Fruit fly (Drosophila melanogaster) whole organism, embryonic: Measurements from ENCODE around the gene CG5390.

Experiments used
- Blimp-1 ChIP-seq: fragments of 200-800 bp; sonication (Bioruptor generic); optimal IDR thresholded peaks from 3 replicates; lab custom pipeline; 2018; ENCODE audit warnings: missing biosample characterization, missing genetic modification characterization, mild to moderate bottlenecking, moderate library complexity, missing genetic modification reagents
- CG1024 ChIP-seq: fragments of 200-800 bp; sonication (Bioruptor generic); IDR thresholded peaks from 2 replicates; pipeline ENCODE4 v1.3.6; 2022; ENCODE audit warnings: missing biosample characterization, missing genetic modification characterization
- CG10321 ChIP-seq: fragments of 200-800 bp; sonication (Bioruptor generic); IDR thresholded peaks from 2 replicates; pipeline ENCODE4 v1.3.6; 2022; ENCODE audit warnings: missing biosample characterization, missing genetic modification characterization
- CG11504 ChIP-seq: fragments of 200-800 bp; sonication (Bioruptor generic); optimal IDR thresholded peaks from 3 replicates; lab custom pipeline; 2019; ENCODE audit warnings: missing biosample characterization, mild to moderate bottlenecking, missing genetic modification characterization, moderate library complexity
- CG11723 ChIP-seq: fragments of 200-800 bp; sonication (Bioruptor generic); optimal IDR thresholded peaks from 2 replicates; lab custom pipeline; 2017; ENCODE audit warnings: missing biosample characterization, mild to moderate bottlenecking, missing genetic modification characterization
- CG15601 ChIP-seq: fragments of 200-800 bp; sonication (Bioruptor generic); optimal IDR thresholded peaks from 3 replicates; lab custom pipeline; 2019; ENCODE audit warnings: missing biosample characterization, mild to moderate bottlenecking, missing genetic modification characterization, moderate library complexity
- CG15696 ChIP-seq: fragments of 200-800 bp; sonication (Bioruptor generic); optimal IDR thresholded peaks from 2 replicates; lab custom pipeline; 2019; ENCODE audit warnings: missing biosample characterization, mild to moderate bottlenecking, missing genetic modification characterization, moderate library complexity
- CG17361 ChIP-seq: fragments of 200-800 bp; sonication (Bioruptor generic); IDR thresholded peaks from 3 replicates; pipeline ENCODE4 v1.3.6; 2022; ENCODE audit warnings: missing biosample characterization, missing genetic modification characterization
- CG17568 ChIP-seq: fragments of 200-800 bp; sonication (Bioruptor generic); optimal IDR thresholded peaks from 2 replicates; lab custom pipeline; 2018; ENCODE audit warnings: missing biosample characterization, mild to moderate bottlenecking, missing genetic modification characterization, moderate library complexity
- CG18476 ChIP-seq: fragments of 200-800 bp; sonication (Bioruptor generic); optimal IDR thresholded peaks from 2 replicates; lab custom pipeline; 2016; ENCODE audit warnings: missing biosample characterization, mild to moderate bottlenecking, missing genetic modification characterization
- CG3163 ChIP-seq: fragments of 200-800 bp; sonication (Bioruptor generic); optimal IDR thresholded peaks from 3 replicates; lab custom pipeline; 2016; ENCODE audit warnings: missing biosample characterization, missing genetic modification characterization
- CG33557 ChIP-seq: fragments of 200-800 bp; sonication (Bioruptor generic); optimal IDR thresholded peaks from 2 replicates; lab custom pipeline; 2019; ENCODE audit warnings: missing biosample characterization, mild to moderate bottlenecking, missing genetic modification characterization, moderate library complexity
- CG3407 ChIP-seq: fragments of 200-800 bp; sonication (Bioruptor generic); optimal IDR thresholded peaks from 2 replicates; lab custom pipeline; 2018; ENCODE audit warnings: missing biosample characterization, mild to moderate bottlenecking, missing genetic modification characterization
- CG3838 ChIP-seq: fragments of 200-800 bp; sonication (Bioruptor generic); optimal IDR thresholded peaks from 3 replicates; lab custom pipeline; 2016; ENCODE audit warnings: missing biosample characterization, missing genetic modification characterization
- CG43689 ChIP-seq: fragments of 200-800 bp; sonication (Bioruptor generic); IDR thresholded peaks from 2 replicates; pipeline ENCODE4 v1.3.6; 2022; ENCODE audit warnings: missing biosample characterization, missing genetic modification characterization
- CG7745 ChIP-seq: fragments of 200-800 bp; sonication (Bioruptor generic); optimal IDR thresholded peaks from 2 replicates; lab custom pipeline; 2018; ENCODE audit warnings: missing biosample characterization, mild to moderate bottlenecking, missing genetic modification characterization, moderate library complexity
- CG7786 ChIP-seq: fragments of 200-800 bp; sonication (Bioruptor generic); optimal IDR thresholded peaks from 2 replicates; lab custom pipeline; 2016; ENCODE audit warnings: missing biosample characterization, missing genetic modification characterization
- CG8478 ChIP-seq: fragments of >200 bp; optimal IDR thresholded peaks from 2 replicates; lab custom pipeline; 2018
- CG8944 ChIP-seq: fragments of 200-800 bp; sonication (Bioruptor generic); optimal IDR thresholded peaks from 3 replicates; lab custom pipeline; 2016; ENCODE audit warnings: missing biosample characterization, missing genetic modification characterization
- CG9215 ChIP-seq: fragments of 200-800 bp; sonication (Bioruptor generic); IDR thresholded peaks from 2 replicates; pipeline ENCODE4 v1.3.6; 2022; ENCODE audit warnings: missing biosample characterization, missing genetic modification characterization
- CG9727 ChIP-seq: fragments of 200-800 bp; sonication (Bioruptor generic); optimal IDR thresholded peaks from 3 replicates; lab custom pipeline; 2017; ENCODE audit warnings: missing biosample characterization, mild to moderate bottlenecking, missing genetic modification characterization
- CHES-1-like ChIP-seq: fragments of 200-800 bp; sonication (Bioruptor generic); optimal IDR thresholded peaks from 2 replicates; lab custom pipeline; 2016; ENCODE audit warnings: missing biosample characterization, missing genetic modification characterization
- Camta ChIP-seq: fragments of 200-800 bp; sonication (Bioruptor generic); optimal IDR thresholded peaks from 2 replicates; lab custom pipeline; 2016; ENCODE audit warnings: missing biosample characterization, missing genetic modification characterization
- Dip2 ChIP-seq: fragments of 200-800 bp; sonication (Bioruptor generic); IDR thresholded peaks from 2 replicates; pipeline ENCODE4 v1.3.6; 2022; ENCODE audit warnings: missing biosample characterization, missing genetic modification characterization
- Doc2 ChIP-seq: fragments of 200-800 bp; sonication (Bioruptor generic); IDR thresholded peaks from 2 replicates; pipeline ENCODE4 v1.3.6; 2022; ENCODE audit warnings: missing biosample characterization, missing genetic modification characterization
- HLH54F ChIP-seq: fragments of 200-800 bp; sonication (Bioruptor generic); optimal IDR thresholded peaks from 3 replicates; lab custom pipeline; 2016; ENCODE audit warnings: missing biosample characterization, missing genetic modification characterization
- Mad ChIP-seq: fragments of 200-800 bp; sonication (Bioruptor generic); optimal IDR thresholded peaks from 2 replicates; lab custom pipeline; 2016; ENCODE audit warnings: missing biosample characterization, missing genetic modification characterization
- Myb ChIP-seq: fragments of 200-800 bp; sonication (Bioruptor generic); optimal IDR thresholded peaks from 2 replicates; lab custom pipeline; 2016; ENCODE audit warnings: missing biosample characterization, missing genetic modification characterization
- Nf-YC ChIP-seq: fragments of 200-800 bp; optimal IDR thresholded peaks from 3 replicates; lab custom pipeline; 2019; ENCODE audit warnings: missing biosample characterization, mild to moderate bottlenecking, missing genetic modification characterization, moderate library complexity
- Optix ChIP-seq: fragments of 200-800 bp; sonication (Bioruptor generic); IDR thresholded peaks from 3 replicates; pipeline ENCODE4 v1.3.6; 2022; ENCODE audit warnings: missing biosample characterization, missing genetic modification characterization
- Poxn ChIP-seq: fragments of 200-800 bp; sonication (Bioruptor generic); IDR thresholded peaks from 2 replicates; pipeline ENCODE4 v1.3.6; 2022; ENCODE audit warnings: missing biosample characterization, missing genetic modification characterization
- Sin3A ChIP-seq: fragments of >200 bp; optimal IDR thresholded peaks from 2 replicates; lab custom pipeline; 2018
- Six4 ChIP-seq: fragments of 200-800 bp; sonication (Bioruptor generic); optimal IDR thresholded peaks from 2 replicates; lab custom pipeline; 2016; ENCODE audit warnings: missing biosample characterization, missing genetic modification characterization
- Sry-β ChIP-seq: fragments of 200-800 bp; sonication (Bioruptor generic); optimal IDR thresholded peaks from 2 replicates; lab custom pipeline; 2018; ENCODE audit warnings: missing biosample characterization, mild to moderate bottlenecking, missing genetic modification characterization, moderate library complexity
- bowl ChIP-seq: fragments of 200-800 bp; sonication (Bioruptor generic); IDR thresholded peaks from 2 replicates; pipeline ENCODE4 v1.3.6; 2022; ENCODE audit warnings: missing biosample characterization, missing genetic modification characterization
- btn ChIP-seq: fragments of 200-800 bp; sonication (Bioruptor generic); optimal IDR thresholded peaks from 2 replicates; lab custom pipeline; 2016; ENCODE audit warnings: missing biosample characterization, missing genetic modification characterization
- caup ChIP-seq: fragments of 200-800 bp; sonication (Bioruptor generic); optimal IDR thresholded peaks from 3 replicates; lab custom pipeline; 2017; ENCODE audit warnings: missing biosample characterization, mild to moderate bottlenecking, missing genetic modification characterization, moderate library complexity; ENCODE audit not compliant: severe bottlenecking
- chinmo ChIP-seq: fragments of 200-800 bp; sonication (Bioruptor generic); IDR thresholded peaks from 4 replicates; pipeline ENCODE4 v1.3.6; 2022; ENCODE audit warnings: missing biosample characterization, missing genetic modification characterization; ENCODE audit not compliant: partially characterized antibody
- en ChIP-seq: fragments of 200-800 bp; sonication (Bioruptor generic); optimal IDR thresholded peaks from 2 replicates; lab custom pipeline; 2016; ENCODE audit warnings: missing biosample characterization, missing genetic modification characterization
- eyg ChIP-seq: fragments of 200-800 bp; sonication (Bioruptor generic); optimal IDR thresholded peaks from 3 replicates; lab custom pipeline; 2016; ENCODE audit warnings: missing biosample characterization, missing genetic modification characterization
- ftz-f1 ChIP-seq: fragments of 200-800 bp; sonication (Bioruptor generic); optimal IDR thresholded peaks from 2 replicates; lab custom pipeline; 2016; ENCODE audit warnings: missing biosample characterization, missing genetic modification characterization
- gcm2 ChIP-seq: fragments of 200-800 bp; sonication (Bioruptor generic); optimal IDR thresholded peaks from 2 replicates; lab custom pipeline; 2016; ENCODE audit warnings: missing biosample characterization, missing genetic modification characterization
- gfzf ChIP-seq: fragments of 200-800 bp; sonication (Bioruptor generic); optimal IDR thresholded peaks from 2 replicates; lab custom pipeline; 2016; ENCODE audit warnings: missing biosample characterization, mild to moderate bottlenecking, missing genetic modification characterization, moderate library complexity
- kah ChIP-seq: fragments of 200-800 bp; sonication (Bioruptor generic); optimal IDR thresholded peaks from 2 replicates; lab custom pipeline; 2018; ENCODE audit warnings: missing biosample characterization, mild to moderate bottlenecking, missing genetic modification characterization
- otp ChIP-seq: fragments of 200-800 bp; sonication (Bioruptor generic); IDR thresholded peaks from 3 replicates; pipeline ENCODE4, ENCODE4 v1.3.6; 2022; ENCODE audit warnings: missing biosample characterization, missing genetic modification characterization
- ro ChIP-seq: fragments of 200-800 bp; sonication (Bioruptor generic); IDR thresholded peaks from 2 replicates; pipeline ENCODE4 v1.3.6; 2022; ENCODE audit warnings: missing biosample characterization, missing genetic modification characterization
- shn ChIP-seq: fragments of 200-800 bp; sonication (Bioruptor generic); optimal IDR thresholded peaks from 3 replicates; lab custom pipeline; 2016; ENCODE audit warnings: missing biosample characterization, missing genetic modification characterization
- stwl ChIP-seq: fragments of 200-800 bp; sonication (Bioruptor generic); optimal IDR thresholded peaks from 3 replicates; lab custom pipeline; 2018; ENCODE audit warnings: missing biosample characterization, mild to moderate bottlenecking, missing genetic modification characterization, moderate library complexity
- sug ChIP-seq: fragments of 200-800 bp; optimal IDR thresholded peaks from 2 replicates; lab custom pipeline; 2019; ENCODE audit warnings: missing biosample characterization, mild to moderate bottlenecking, missing genetic modification characterization, moderate library complexity
- tap ChIP-seq: fragments of 200-800 bp; optimal IDR thresholded peaks from 3 replicates; lab custom pipeline; 2019; ENCODE audit warnings: missing biosample characterization, mild to moderate bottlenecking, missing genetic modification characterization, moderate library complexity
- tin ChIP-seq: fragments of 200-800 bp; sonication (Bioruptor generic); optimal IDR thresholded peaks from 3 replicates; lab custom pipeline; 2016; ENCODE audit warnings: missing biosample characterization, missing genetic modification characterization
- trh ChIP-seq: fragments of 200-800 bp; sonication (Bioruptor generic); optimal IDR thresholded peaks from 2 replicates; lab custom pipeline; 2016; ENCODE audit warnings: missing biosample characterization, missing genetic modification characterization
- zfh2 ChIP-seq: fragments of 200-800 bp; sonication (Bioruptor generic); optimal IDR thresholded peaks from 2 replicates; lab custom pipeline; 2016; ENCODE audit warnings: missing biosample characterization, missing genetic modification characterization

CG5390 gene

DNA sequence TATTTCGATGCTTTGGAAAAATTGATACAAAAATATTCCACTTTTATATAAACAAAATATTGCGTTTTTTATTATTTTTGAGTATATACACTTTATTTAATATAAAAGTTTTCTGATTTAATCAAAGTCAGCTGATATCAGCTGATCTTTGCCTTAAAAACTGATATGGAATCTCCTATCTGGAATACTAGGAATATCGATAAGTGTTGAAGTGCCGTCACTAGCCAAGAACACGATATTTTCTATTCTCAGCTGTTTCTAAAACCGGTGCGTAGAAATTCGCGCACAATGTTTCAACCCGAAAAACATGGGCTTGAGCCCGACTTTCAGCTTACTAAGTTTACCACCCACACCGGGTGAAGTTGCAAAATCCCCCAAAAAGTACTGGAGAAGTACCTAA, 36.1 kb upstream of the CG5390 start, which contains the start of gene Sps2 (continued):
- TF ChIP-seq btn (GFP tag; lab: Kevin White, UChicago) (no peak), Six4 (GFP tag; lab: Kevin White, UChicago) (no peak), eyg (GFP tag; lab: Kevin White, UChicago) (no peak), tin (GFP tag; lab: Kevin White, UChicago) (no peak), CG11723 (GFP tag; lab: Kevin White, UChicago) (no peak), gfzf (GFP tag; lab: Kevin White, UChicago) (peak; percentile 12), kah (GFP tag; lab: Kevin White, UChicago) (no peak), CHES-1-like (GFP tag; lab: Kevin White, UChicago) (no peak), Myb (no peak), ro (no peak), Sin3A (no peak), CG18476 (GFP tag; lab: Kevin White, UChicago) (no peak), HLH54F (GFP tag; lab: Kevin White, UChicago) (no peak), sug (tag; lab: Kevin White, UChicago) (peak; percentile 35), Sry-β (GFP tag; lab: Kevin White, UChicago) (no peak), en (GFP tag; lab: Kevin White, UChicago) (no peak), ftz-f1 (GFP tag; lab: Kevin White, UChicago) (no peak), Optix (GFP tag; lab: Robert Waterston, UW) (no peak), Dip2 (GFP tag; lab: Robert Waterston, UW) (no peak), stwl (tag; lab: Kevin White, UChicago) (peak; percentile 57), CG3163 (GFP tag; lab: Kevin White, UChicago) (no peak), CG8478 (lab: Kevin White, UChicago) (no peak), Doc2 (GFP tag; lab: Robert Waterston, UW) (no peak), CG9727 (GFP tag; lab: Kevin White, UChicago) (peak; percentile 33), zfh2 (GFP tag; lab: Kevin White, UChicago) (no peak), CG43689 (GFP tag; lab: Robert Waterston, UW) (no peak), CG11504 (tag; lab: Kevin White, UChicago) (no peak), tap (no peak), CG17568 (GFP tag; lab: Kevin White, UChicago) (no peak), bowl (GFP tag; lab: Robert Waterston, UW) (no peak), CG7745 (tag; lab: Kevin White, UChicago) (no peak), CG10321 (GFP tag; lab: Robert Waterston, UW) (no peak), CG7786 (GFP tag; lab: Kevin White, UChicago) (no peak), Poxn (no peak), Nf-YC (tag; lab: Kevin White, UChicago) (peak; percentile 25), CG9215 (GFP tag; lab: Robert Waterston, UW) (no peak), Blimp-1 (GFP tag; lab: Kevin White, UChicago) (no peak), CG1024 (GFP tag; lab: Robert Waterston, UW) (no peak), gcm2 (GFP tag; lab: Kevin White, UChicago) (no peak), trh (GFP tag; lab: Kevin White, UChicago) (no peak), caup (GFP tag; lab: Kevin White, UChicago) (no peak), shn (GFP tag; lab: Kevin White, UChicago) (no peak), CG3838 (no peak), CG15696 (tag; lab: Kevin White, UChicago) (no peak), CG17361 (GFP tag; lab: Robert Waterston, UW) (0 out of 3 replicates have a peak, but pooled peaks have one; percentile 15), Mad (GFP tag; lab: Kevin White, UChicago) (no peak), chinmo (no peak), CG33557 (GFP tag; lab: Kevin White, UChicago) (no peak), CG3407 (GFP tag; lab: Kevin White, UChicago) (no peak), Camta (GFP tag; lab: Kevin White, UChicago) (no peak), CG15601 (tag; lab: Kevin White, UChicago) (peak; percentile 30), CG8944 (GFP tag; lab: Kevin White, UChicago) (no peak), otp (GFP tag; lab: Robert Waterston, UW) (no peak)
